Fruit fly (Drosophila melanogaster) whole organism, embryonic: Measurements from ENCODE around the gene CG16717.

Experiments used
- ATbp ChIP-seq: fragments of 200-800 bp; sonication (Bioruptor generic); optimal IDR thresholded peaks from 2 replicates; lab custom pipeline; 2017; ENCODE audit warnings: missing biosample characterization, mild to moderate bottlenecking, missing genetic modification characterization, missing genetic modification reagents
- Abd-B ChIP-seq: fragments of 200-800 bp; sonication (Bioruptor generic); optimal IDR thresholded peaks from 2 replicates; lab custom pipeline; 2018; ENCODE audit warnings: missing biosample characterization, mild to moderate bottlenecking, missing genetic modification characterization, moderate library complexity
- BEAF-32 ChIP-seq: fragments of 200-800 bp; sonication (Bioruptor generic); optimal IDR thresholded peaks from 3 replicates; lab custom pipeline; 2017; ENCODE audit warnings: missing biosample characterization, missing genetic modification characterization, mild to moderate bottlenecking, moderate library complexity, missing genetic modification reagents
- CG11560 ChIP-seq: fragments of 200-800 bp; sonication (Bioruptor generic); IDR thresholded peaks from 3 replicates; pipeline ENCODE4 v1.3.6; 2022; ENCODE audit warnings: missing biosample characterization, missing genetic modification characterization
- CG12299 ChIP-seq: fragments of 200-800 bp; sonication (Bioruptor generic); optimal IDR thresholded peaks from 2 replicates; lab custom pipeline; 2018; ENCODE audit warnings: missing biosample characterization, mild to moderate bottlenecking, missing genetic modification characterization
- CG12942 ChIP-seq: fragments of 200-800 bp; sonication (Bioruptor generic); optimal IDR thresholded peaks from 3 replicates; lab custom pipeline; 2016; ENCODE audit warnings: missing biosample characterization, missing genetic modification characterization
- CG13424 ChIP-seq: fragments of 200-800 bp; sonication (Bioruptor generic); optimal IDR thresholded peaks from 2 replicates; lab custom pipeline; 2019; ENCODE audit warnings: missing biosample characterization, mild to moderate bottlenecking, missing genetic modification characterization, moderate library complexity
- CG15601 ChIP-seq: fragments of 200-800 bp; sonication (Bioruptor generic); optimal IDR thresholded peaks from 3 replicates; lab custom pipeline; 2019; ENCODE audit warnings: missing biosample characterization, mild to moderate bottlenecking, missing genetic modification characterization, moderate library complexity
- CG2712 ChIP-seq: fragments of 200-800 bp; optimal IDR thresholded peaks from 3 replicates; lab custom pipeline; 2019; ENCODE audit warnings: missing biosample characterization, mild to moderate bottlenecking, missing genetic modification characterization, moderate library complexity
- CG3065 ChIP-seq: fragments of 200-800 bp; sonication (Bioruptor generic); optimal IDR thresholded peaks from 2 replicates; lab custom pipeline; 2016; ENCODE audit warnings: missing biosample characterization, missing genetic modification characterization
- CG31224 ChIP-seq: fragments of 200-800 bp; sonication (Bioruptor generic); IDR thresholded peaks from 2 replicates; pipeline ENCODE4 v1.3.6; 2022; ENCODE audit warnings: missing biosample characterization, missing genetic modification characterization
- CG34422 ChIP-seq: fragments of 200-800 bp; sonication (Bioruptor generic); IDR thresholded peaks from 3 replicates; pipeline ENCODE4 v1.3.6; 2022; ENCODE audit warnings: missing biosample characterization, missing genetic modification characterization
- CG4424 ChIP-seq: fragments of 200-800 bp; sonication (Bioruptor generic); optimal IDR thresholded peaks from 3 replicates; lab custom pipeline; 2016; ENCODE audit warnings: missing biosample characterization, missing genetic modification characterization
- CG4617 ChIP-seq: fragments of 200-800 bp; sonication (Bioruptor generic); optimal IDR thresholded peaks from 3 replicates; lab custom pipeline; 2016; ENCODE audit warnings: missing biosample characterization, missing genetic modification characterization, borderline replicate concordance
- CG6791 ChIP-seq: fragments of 200-800 bp; sonication (Bioruptor generic); IDR thresholded peaks from 3 replicates; pipeline ENCODE4 v1.3.6; 2022; ENCODE audit warnings: missing biosample characterization, missing genetic modification characterization; ENCODE audit not compliant: partially characterized antibody
- CG6854 ChIP-seq: fragments of 200-800 bp; sonication (Bioruptor generic); optimal IDR thresholded peaks from 3 replicates; lab custom pipeline; 2017; ENCODE audit warnings: missing biosample characterization, mild to moderate bottlenecking, missing genetic modification characterization
- CG7839 ChIP-seq: fragments of 200-800 bp; sonication (Bioruptor generic); optimal IDR thresholded peaks from 3 replicates; lab custom pipeline; 2018; ENCODE audit warnings: missing biosample characterization, mild to moderate bottlenecking, missing genetic modification characterization, moderate library complexity
- CG8765 ChIP-seq: fragments of 200-800 bp; sonication (Bioruptor generic); IDR thresholded peaks from 2 replicates; pipeline ENCODE4 v1.3.6; 2022; ENCODE audit warnings: missing biosample characterization, missing genetic modification characterization
- CHES-1-like ChIP-seq: fragments of 200-800 bp; sonication (Bioruptor generic); optimal IDR thresholded peaks from 2 replicates; lab custom pipeline; 2016; ENCODE audit warnings: missing biosample characterization, missing genetic modification characterization
- Deaf1 ChIP-seq: fragments of 200-800 bp; optimal IDR thresholded peaks from 3 replicates; lab custom pipeline; 2019; ENCODE audit warnings: missing biosample characterization, mild to moderate bottlenecking, missing genetic modification characterization, moderate library complexity
- Dll ChIP-seq: fragments of 200-800 bp; sonication (Bioruptor generic); IDR thresholded peaks from 4 replicates; pipeline ENCODE4 v1.3.6; 2022; ENCODE audit warnings: missing biosample characterization, missing genetic modification characterization; ENCODE audit not compliant: partially characterized antibody
- Ets97D ChIP-seq: fragments of 200-800 bp; sonication (Bioruptor generic); optimal IDR thresholded peaks from 3 replicates; lab custom pipeline; 2016; ENCODE audit warnings: missing biosample characterization, missing genetic modification characterization
- Hr39 ChIP-seq: fragments of >200 bp; optimal IDR thresholded peaks from 2 replicates; lab custom pipeline; 2017
- Hr78 ChIP-seq, 2 experiments: fragments of 200-800 bp in 1 of 2; fragments of >200 bp in 1 of 2; sonication (Bioruptor generic) in 1 of 2; optimal IDR thresholded peaks; 2 replicates each; lab custom pipeline; 2017 to 2019; ENCODE audit warnings: missing biosample characterization in 2 of 2, missing genetic modification characterization in 2 of 2, mild to moderate bottlenecking in 1 of 2, moderate library complexity in 1 of 2
- Mrtf ChIP-seq: fragments of 200-800 bp; sonication (Bioruptor generic); IDR thresholded peaks from 3 replicates; pipeline ENCODE4 v1.3.6; 2022; ENCODE audit warnings: missing biosample characterization, missing genetic modification characterization
- PHDP ChIP-seq: fragments of 200-800 bp; sonication (Bioruptor generic); optimal IDR thresholded peaks from 3 replicates; lab custom pipeline; 2018; ENCODE audit warnings: missing biosample characterization, mild to moderate bottlenecking, missing genetic modification characterization, moderate library complexity
- Sox100B ChIP-seq: fragments of 200-800 bp; sonication (Bioruptor generic); optimal IDR thresholded peaks from 3 replicates; lab custom pipeline; 2018; ENCODE audit warnings: missing biosample characterization, mild to moderate bottlenecking, missing genetic modification characterization
- Taf1 ChIP-seq: fragments of 200-800 bp; sonication (Bioruptor generic); IDR thresholded peaks from 2 replicates; pipeline ENCODE4 v1.3.6; 2022; ENCODE audit warnings: missing biosample characterization, missing genetic modification characterization
- Tbp ChIP-seq: fragments of >200 bp; optimal IDR thresholded peaks from 2 replicates; lab custom pipeline; 2018; ENCODE audit warnings: missing biosample characterization, missing genetic modification characterization
- ara ChIP-seq: fragments of 200-800 bp; sonication (Bioruptor generic); IDR thresholded peaks from 2 replicates; pipeline ENCODE4 v1.3.6; 2022; ENCODE audit warnings: missing biosample characterization, missing genetic modification characterization
- bbx ChIP-seq: fragments of 200-800 bp; sonication (Bioruptor generic); IDR thresholded peaks from 2 replicates; pipeline ENCODE4 v1.3.6; 2022; ENCODE audit warnings: missing biosample characterization, missing genetic modification characterization; ENCODE audit not compliant: partially characterized antibody
- bcd ChIP-seq: fragments of 200-800 bp; sonication (Bioruptor generic); optimal IDR thresholded peaks from 2 replicates; lab custom pipeline; 2017; ENCODE audit warnings: missing biosample characterization, mild to moderate bottlenecking, missing genetic modification characterization
- chif ChIP-seq, 2 experiments: fragments of 200-800 bp; sonication (Bioruptor generic); optimal IDR thresholded peaks; 3 replicates each; lab custom pipeline; 2016; ENCODE audit warnings: missing biosample characterization in 2 of 2, missing genetic modification characterization in 2 of 2
- chn ChIP-seq: fragments of 200-800 bp; sonication (Bioruptor generic); optimal IDR thresholded peaks from 2 replicates; lab custom pipeline; 2016; ENCODE audit warnings: missing biosample characterization, missing genetic modification characterization
- croc ChIP-seq: fragments of 200-800 bp; sonication (Bioruptor generic); conservative IDR thresholded peaks from 3 replicates; pipeline ENCODE4 v1.3.6; 2022; ENCODE audit warnings: missing biosample characterization, missing genetic modification characterization
- da ChIP-seq: fragments of 200-800 bp; sonication (Bioruptor generic); optimal IDR thresholded peaks from 2 replicates; lab custom pipeline; 2016; ENCODE audit warnings: missing biosample characterization, missing genetic modification characterization
- dysf ChIP-seq: fragments of 200-800 bp; sonication (Bioruptor generic); IDR thresholded peaks from 3 replicates; pipeline ENCODE4 v1.3.6; 2022; ENCODE audit warnings: missing biosample characterization, missing genetic modification characterization
- esg ChIP-seq: fragments of 200-800 bp; sonication (Bioruptor generic); conservative IDR thresholded peaks from 2 replicates; pipeline ENCODE4 v1.3.6; 2022; ENCODE audit warnings: missing biosample characterization, missing genetic modification characterization
- gfzf ChIP-seq: fragments of 200-800 bp; sonication (Bioruptor generic); optimal IDR thresholded peaks from 2 replicates; lab custom pipeline; 2016; ENCODE audit warnings: missing biosample characterization, mild to moderate bottlenecking, missing genetic modification characterization, moderate library complexity
- knrl ChIP-seq: fragments of 200-800 bp; sonication (Bioruptor generic); IDR thresholded peaks from 3 replicates; pipeline ENCODE4 v1.3.6; 2022; ENCODE audit warnings: missing biosample characterization, missing genetic modification characterization; ENCODE audit not compliant: partially characterized antibody
- pho ChIP-seq: fragments of 200-800 bp; sonication (Bioruptor generic); optimal IDR thresholded peaks from 2 replicates; lab custom pipeline; 2016; ENCODE audit warnings: missing biosample characterization, missing genetic modification characterization
- rib ChIP-seq: fragments of 200-800 bp; sonication (Bioruptor generic); IDR thresholded peaks from 2 replicates; pipeline ENCODE4 v1.3.6; 2022; ENCODE audit warnings: missing biosample characterization, missing genetic modification characterization
- sc ChIP-seq, 3 experiments: fragments of >200 bp in 2 of 3; fragments of 200-800 bp in 1 of 3; sonication (Bioruptor generic) in 1 of 3; optimal IDR thresholded peaks; 2 replicates in 2 of 3; 3 replicates in 1 of 3; lab custom pipeline; 2017; ENCODE audit warnings: mild to moderate bottlenecking in 1 of 3, missing biosample characterization in 1 of 3, missing genetic modification characterization in 1 of 3, missing genetic modification reagents in 1 of 3
- sima ChIP-seq: fragments of 200-800 bp; sonication (Bioruptor generic); optimal IDR thresholded peaks from 2 replicates; lab custom pipeline; 2016; ENCODE audit warnings: missing biosample characterization, missing genetic modification characterization
- so ChIP-seq: fragments of 200-800 bp; sonication (Bioruptor generic); IDR thresholded peaks from 3 replicates; pipeline ENCODE4 v1.3.6; 2022; ENCODE audit warnings: missing biosample characterization, missing genetic modification characterization
- sqz ChIP-seq: fragments of 200-800 bp; sonication (Bioruptor generic); optimal IDR thresholded peaks from 3 replicates; lab custom pipeline; 2018; ENCODE audit warnings: missing biosample characterization, mild to moderate bottlenecking, missing genetic modification characterization
- tap ChIP-seq: fragments of 200-800 bp; optimal IDR thresholded peaks from 3 replicates; lab custom pipeline; 2019; ENCODE audit warnings: missing biosample characterization, mild to moderate bottlenecking, missing genetic modification characterization, moderate library complexity
- vvl ChIP-seq: fragments of 200-800 bp; sonication (Bioruptor generic); IDR thresholded peaks from 2 replicates; pipeline ENCODE4 v1.3.6; 2022; ENCODE audit warnings: missing biosample characterization, missing genetic modification characterization
- yki ChIP-seq: fragments of >200 bp; optimal IDR thresholded peaks from 3 replicates; lab custom pipeline; 2018

CG16717 gene

DNA sequence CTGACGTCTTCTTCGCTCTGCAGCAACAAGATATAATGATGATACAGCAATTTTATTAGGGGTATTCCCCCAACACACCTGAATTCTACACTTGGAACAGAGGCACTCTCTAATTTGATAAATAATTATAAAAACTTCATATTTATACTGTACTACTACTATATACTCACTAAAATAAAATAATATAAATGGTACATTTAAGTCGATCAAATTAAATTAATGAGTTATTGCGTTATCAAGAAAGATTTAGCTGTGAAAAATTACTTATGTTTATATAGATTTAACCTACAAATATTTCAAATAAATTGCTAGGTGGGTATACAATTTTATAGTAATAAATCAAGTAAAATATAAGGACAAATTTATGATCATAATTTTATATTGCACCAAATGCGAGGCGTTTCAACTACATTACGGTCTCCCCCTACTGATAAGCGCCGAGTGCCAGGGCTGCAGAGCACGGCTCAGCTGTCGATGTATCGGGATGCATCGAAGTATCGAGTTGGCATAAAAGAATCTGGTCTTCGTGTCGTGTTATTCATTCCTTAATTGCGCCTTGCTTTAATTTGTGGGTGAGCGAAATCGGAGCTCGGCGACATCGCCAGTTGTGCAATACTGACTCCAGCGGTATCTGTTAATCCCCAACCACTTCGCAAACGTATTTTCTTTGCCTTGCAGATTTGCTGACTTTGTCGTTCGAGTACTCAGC, 35.0 kb downstream of the CG16717 start, which contains the start of gene vsg (continued):
- TF ChIP-seq CG8765 (GFP tag; lab: Robert Waterston, UW) (peak; percentile 9; the same call in 1 of the 2 replicates), gfzf (GFP tag; lab: Kevin White, UChicago) (peak; percentile 69), tap (tag; lab: Kevin White, UChicago) (peak; percentile 68), CG6791 (GFP tag; lab: Robert Waterston, UW) (peak; percentile 91), Hr39 (lab: Kevin White, UChicago) (no peak), Sox100B (GFP tag; lab: Kevin White, UChicago) (peak; percentile 4), Deaf1 (tag; lab: Kevin White, UChicago) (peak; percentile 57), da (GFP tag; lab: Kevin White, UChicago) (no peak), sima (no peak), Hr78 (GFP tag; optimal IDR thresholded peaks at IDR 0.05; lab: Kevin White, UChicago) (peak in 1 of 2 experiments; percentile 56), PHDP (peak; percentile 78), bbx (GFP tag; lab: Robert Waterston, UW) (peak; percentile 96), esg (GFP tag; lab: Robert Waterston, UW) (peak; percentile 72; the same call in 1 of the 2 replicates), bcd (GFP tag; lab: Kevin White, UChicago) (peak; percentile 78), yki (lab: Kevin White, UChicago) (no peak), CG3065 (GFP tag; lab: Kevin White, UChicago) (peak; percentile 13), chn (GFP tag; lab: Kevin White, UChicago) (peak; percentile 49), Abd-B (GFP tag; lab: Kevin White, UChicago) (peak; percentile 87), CG7839 (tag; lab: Kevin White, UChicago) (peak; percentile 88), Taf1 (no peak), CG6854 (GFP tag; lab: Kevin White, UChicago) (no peak), Dll (GFP tag; lab: Robert Waterston, UW) (peak; percentile 78), sqz (GFP tag; lab: Kevin White, UChicago) (no peak), CHES-1-like (no peak), CG11560 (peak; percentile 70; the same call in 2 of the 3 replicates), dysf (GFP tag; lab: Robert Waterston, UW) (peak; percentile 78), CG2712 (tag; lab: Kevin White, UChicago) (peak; percentile 91), ATbp (GFP tag; lab: Kevin White, UChicago) (peak; percentile 36), CG13424 (tag; lab: Kevin White, UChicago) (peak; percentile 92), CG34422 (GFP tag; lab: Robert Waterston, UW) (peak; percentile 44), so (no peak), CG31224 (GFP tag; lab: Robert Waterston, UW) (no peak; the same call in 1 of the 2 replicates), CG15601 (tag; lab: Kevin White, UChicago) (peak; percentile 80), CG4617 (peak; percentile 90), Ets97D (GFP tag; lab: Kevin White, UChicago) (peak; percentile 29), Tbp (GFP tag; lab: Kevin White, UChicago) (no peak), vvl (peak; percentile 69), croc (GFP tag; lab: Robert Waterston, UW) (peak; percentile 30; the same call in 2 of the 3 replicates), CG4424 (GFP tag; lab: Kevin White, UChicago) (peak; percentile 73), Mrtf (GFP tag; lab: Robert Waterston, UW) (no peak; the same call in 1 of the 3 replicates), pho (peak; percentile 57), ara (GFP tag; lab: Robert Waterston, UW) (peak; percentile 33; the same call in 1 of the 2 replicates), CG12942 (GFP tag; lab: Kevin White, UChicago) (peak; percentile 75), knrl (GFP tag; lab: Robert Waterston, UW) (peak; percentile 85), CG12299 (tag; lab: Kevin White, UChicago) (peak; percentile 29), chif (GFP tag; optimal IDR thresholded peaks at IDR 0.05; lab: Kevin White, UChicago) (peak; percentile 7 to 61), rib (GFP tag; lab: Robert Waterston, UW) (no peak), sc (optimal IDR thresholded peaks at IDR 0.05; lab: Kevin White, UChicago) (no peak), sc (GFP tag; optimal IDR thresholded peaks at IDR 0.05; lab: Kevin White, UChicago) (peak; percentile 70), BEAF-32 (GFP tag; lab: Kevin White, UChicago) (peak; percentile 91)
